Fruit fly (Drosophila melanogaster): ENCODE measurements around the gene Drsl6.

Gene Drsl6

dm6 chr3L:3336368-3337164 is at the start of gene Drsl6, which contains the start of gene kst:
TSS of gene Drsl6 (minus strand) at chr3L:3336418.
TSS of gene kst (plus strand) at chr3L:3336860.
- TF ChIP-seq CG7101 (tag; optimal IDR thresholded peaks at IDR 0.05): peak; percentile 29
- peak; percentile 61 for TF ChIP-seq Mnt (GFP tag; optimal IDR thresholded peaks at IDR 0.05)
- TF ChIP-seq tj (GFP tag; optimal IDR thresholded peaks at IDR 0.05): peak; percentile 65
- TF ChIP-seq cic (GFP tag; optimal IDR thresholded peaks at IDR 0.05): peak; percentile 42
- peak; percentile 49 for TF ChIP-seq CG33017 (tag; optimal IDR thresholded peaks at IDR 0.05)
- peak; percentile 17 for TF ChIP-seq CG14711 (tag; optimal IDR thresholded peaks at IDR 0.05)
- TF ChIP-seq CG12768 (GFP tag; optimal IDR thresholded peaks at IDR 0.05): peak; percentile 58
- TF ChIP-seq ovo (GFP tag; optimal IDR thresholded peaks at IDR 0.05): peak; percentile 31
- no peak for TF ChIP-seq Clk (GFP tag; optimal IDR thresholded peaks at IDR 0.05)
- no peak for TF ChIP-seq kay (GFP tag; ENCODE audit: borderline replicate concordance)
- no peak for TF ChIP-seq cnc (optimal IDR thresholded peaks at IDR 0.05)
- TF ChIP-seq toe (GFP tag; optimal IDR thresholded peaks at IDR 0.05): no peak
- TF ChIP-seq bab1 (GFP tag; optimal IDR thresholded peaks at IDR 0.05): peak; percentile 68
- TF ChIP-seq CG7045 (GFP tag; optimal IDR thresholded peaks at IDR 0.05): no peak
- TF ChIP-seq CG1620 (GFP tag; optimal IDR thresholded peaks at IDR 0.05): peak; percentile 3
- peak; percentile 3 for TF ChIP-seq pad (GFP tag; optimal IDR thresholded peaks at IDR 0.05)

- TF ChIP-seq pad (GFP tag; optimal IDR thresholded peaks at IDR 0.05) (no peak), CG1620 (GFP tag; optimal IDR thresholded peaks at IDR 0.05) (no peak), CG7045 (GFP tag; optimal IDR thresholded peaks at IDR 0.05) (no peak), tj (GFP tag; optimal IDR thresholded peaks at IDR 0.05) (peak; percentile 55)
Measured at dm6 chr3L:3385437-3385802, 49.2 kb upstream of the Drsl6 start.

- no peak for TF ChIP-seq CG7101 (tag; optimal IDR thresholded peaks at IDR 0.05)
- TF ChIP-seq Crg-1 (GFP tag; optimal IDR thresholded peaks at IDR 0.05): no peak
- no peak for TF ChIP-seq ovo (GFP tag; optimal IDR thresholded peaks at IDR 0.05)
- TF ChIP-seq kay (GFP tag; ENCODE audit: borderline replicate concordance): no peak
- TF ChIP-seq toe (GFP tag; optimal IDR thresholded peaks at IDR 0.05): no peak
- TF ChIP-seq CG5204 (GFP tag; optimal IDR thresholded peaks at IDR 0.05): no peak
- TF ChIP-seq cic (GFP tag; optimal IDR thresholded peaks at IDR 0.05): no peak
- TF ChIP-seq CG1620 (GFP tag; optimal IDR thresholded peaks at IDR 0.05): no peak
- TF ChIP-seq Clk (GFP tag; optimal IDR thresholded peaks at IDR 0.05): no peak
- TF ChIP-seq bab1 (GFP tag; optimal IDR thresholded peaks at IDR 0.05): no peak
- TF ChIP-seq CG33017 (tag; optimal IDR thresholded peaks at IDR 0.05): no peak
- TF ChIP-seq CG12768 (GFP tag; optimal IDR thresholded peaks at IDR 0.05): no peak
- TF ChIP-seq Hr96 (GFP tag; optimal IDR thresholded peaks at IDR 0.05): no peak
- TF ChIP-seq Mnt (GFP tag; optimal IDR thresholded peaks at IDR 0.05): no peak
- TF ChIP-seq pad (GFP tag; optimal IDR thresholded peaks at IDR 0.05): no peak
- TF ChIP-seq cnc (optimal IDR thresholded peaks at IDR 0.05): no peak
- no peak for TF ChIP-seq CG7045 (GFP tag; optimal IDR thresholded peaks at IDR 0.05)
- TF ChIP-seq tj (GFP tag; optimal IDR thresholded peaks at IDR 0.05): no peak
Measured at dm6 chr3L:3384596-3385436, 48.6 kb upstream of the Drsl6 start.

dm6 chr3L:3383965-3384595 is 47.9 kb upstream of the Drsl6 start:
- TF ChIP-seq kay (GFP tag; ENCODE audit: borderline replicate concordance): no peak

dm6 chr3L:3382489-3382879 is 46.3 kb upstream of the Drsl6 start:
- TF ChIP-seq CG14711 (tag; optimal IDR thresholded peaks at IDR 0.05) (no peak), CG11617 (GFP tag; optimal IDR thresholded peaks at IDR 0.05) (no peak), CG1620 (GFP tag; optimal IDR thresholded peaks at IDR 0.05) (no peak), cic (GFP tag; optimal IDR thresholded peaks at IDR 0.05) (no peak), kay (GFP tag; ENCODE audit: borderline replicate concordance) (peak; percentile 62), Mnt (GFP tag; optimal IDR thresholded peaks at IDR 0.05) (no peak), bab1 (GFP tag; optimal IDR thresholded peaks at IDR 0.05) (no peak), CG12768 (GFP tag; optimal IDR thresholded peaks at IDR 0.05) (no peak)

- TF ChIP-seq toe (GFP tag; optimal IDR thresholded peaks at IDR 0.05) (no peak), CG7101 (tag; optimal IDR thresholded peaks at IDR 0.05) (no peak), CG7045 (GFP tag; optimal IDR thresholded peaks at IDR 0.05) (no peak), bab1 (GFP tag; optimal IDR thresholded peaks at IDR 0.05) (no peak), CG1620 (GFP tag; optimal IDR thresholded peaks at IDR 0.05) (no peak)
Measured at dm6 chr3L:3381869-3382488, 45.8 kb upstream of the Drsl6 start.

Measured in whole organism, adult.